Worm (Caenorhabditis elegans) whole organism, L1 larva: ENCODE measurements around the gene srh-201.

Source experiments
- C34B4.2 ChIP-seq: sonication (generic microtip); optimal IDR thresholded peaks from 2 replicates; lab custom pipeline; 2017; ENCODE audit warnings: mild to moderate bottlenecking, missing genetic modification characterization, missing compliant biosample characterization
- aha-1 ChIP-seq: fragments of 150-350 bp; optimal IDR thresholded peaks from 2 replicates; lab custom pipeline; 2014; ENCODE audit warnings: missing biosample characterization, missing genetic modification characterization
- aly-2 ChIP-seq: fragments of 150-350 bp; optimal IDR thresholded peaks from 2 replicates; lab custom pipeline; 2014; ENCODE audit warnings: missing biosample characterization, missing genetic modification characterization
- blmp-1 ChIP-seq: fragments of 150-350 bp; optimal IDR thresholded peaks from 2 replicates; lab custom pipeline; 2014; ENCODE audit warnings: missing biosample characterization, missing genetic modification characterization
- ceh-8 ChIP-seq: fragments of 200-800 bp; sonication (Bioruptor generic); optimal IDR thresholded peaks from 2 replicates; lab custom pipeline; 2018; ENCODE audit warnings: mild to moderate bottlenecking, missing genetic modification characterization, moderate library complexity, missing compliant biosample characterization
- ces-1 ChIP-seq: fragments of 150-350 bp; optimal IDR thresholded peaks from 2 replicates; lab custom pipeline; 2014; ENCODE audit warnings: missing biosample characterization, missing genetic modification reagents, missing genetic modification characterization
- dsc-1 ChIP-seq: sonication (generic microtip); optimal IDR thresholded peaks from 2 replicates; lab custom pipeline; 2016; ENCODE audit warnings: mild to moderate bottlenecking, missing genetic modification characterization, missing compliant biosample characterization
- efl-1 ChIP-seq, 4 experiments: fragments of 150-350 bp; optimal IDR thresholded peaks in 3 of 4; peaks in 1 of 4; 1 replicate in 1 of 4; 2 replicates in 3 of 4; lab custom pipeline; 2014; ENCODE audit warnings: missing biosample characterization in 2 of 4, missing genetic modification characterization in 2 of 4, missing genetic modification reagents in 2 of 4
- elt-3 ChIP-seq, 6 experiments: fragments of 150-350 bp in 1 of 6; sonication (generic microtip); optimal IDR thresholded peaks; 2 replicates each; lab custom pipeline; 2017 to 2018; ENCODE audit warnings: missing biosample characterization in 6 of 6, missing genetic modification characterization in 6 of 6, inconsistent platforms in 1 of 6
- hlh-4 ChIP-seq: sonication (generic microtip); optimal IDR thresholded peaks from 2 replicates; lab custom pipeline; 2016; ENCODE audit warnings: mild to moderate bottlenecking, missing genetic modification characterization, missing compliant biosample characterization
- irx-1 ChIP-seq: sonication (generic microtip); optimal IDR thresholded peaks from 2 replicates; lab custom pipeline; 2016; ENCODE audit warnings: missing genetic modification characterization, missing compliant biosample characterization
- jun-1 ChIP-seq: fragments of 150-350 bp; optimal IDR thresholded peaks from 2 replicates; lab custom pipeline; 2014; ENCODE audit warnings: missing biosample characterization, missing genetic modification reagents, missing genetic modification characterization
- lin-15B ChIP-seq: fragments of 150-350 bp; sonication (generic microtip); optimal IDR thresholded peaks from 3 replicates; lab custom pipeline; 2014; ENCODE audit warnings: missing biosample characterization, missing genetic modification characterization
- lin-39 ChIP-seq: fragments of 150-350 bp; optimal IDR thresholded peaks from 2 replicates; lab custom pipeline; 2014; ENCODE audit warnings: missing biosample characterization, missing genetic modification reagents, missing genetic modification characterization
- mep-1 ChIP-seq: fragments of 150-350 bp; optimal IDR thresholded peaks from 2 replicates; lab custom pipeline; 2014; ENCODE audit warnings: missing biosample characterization, missing genetic modification characterization
- nhr-11 ChIP-seq: fragments of 150-350 bp; optimal IDR thresholded peaks from 2 replicates; lab custom pipeline; 2014; ENCODE audit warnings: missing biosample characterization, missing genetic modification characterization
- nhr-76 ChIP-seq: sonication (generic microtip); optimal IDR thresholded peaks from 2 replicates; lab custom pipeline; 2017; ENCODE audit warnings: missing biosample characterization, missing genetic modification characterization
- nhr-84 ChIP-seq: sonication (generic microtip); optimal IDR thresholded peaks from 2 replicates; lab custom pipeline; 2017; ENCODE audit warnings: missing biosample characterization, missing genetic modification characterization
- nhr-85 ChIP-seq: sonication (generic microtip); peaks from one replicate; lab custom pipeline; 2016; ENCODE audit warnings: missing genetic modification characterization, inconsistent platforms, missing compliant biosample characterization
- nhr-90 ChIP-seq: sonication (generic microtip); optimal IDR thresholded peaks from 2 replicates; lab custom pipeline; 2016; ENCODE audit warnings: mild to moderate bottlenecking, missing genetic modification characterization, missing compliant biosample characterization; ENCODE audit not compliant: poor library complexity
- pax-3 ChIP-seq: fragments of 200-800 bp; sonication (Bioruptor generic); optimal IDR thresholded peaks from 2 replicates; lab custom pipeline; 2018; ENCODE audit warnings: mild to moderate bottlenecking, missing genetic modification characterization, moderate library complexity, missing compliant biosample characterization
- rnt-1 ChIP-seq: sonication (generic microtip); optimal IDR thresholded peaks from 2 replicates; lab custom pipeline; 2016; ENCODE audit warnings: mild to moderate bottlenecking, missing genetic modification characterization, moderate library complexity, missing compliant biosample characterization
- swsn-7 ChIP-seq: sonication (generic microtip); optimal IDR thresholded peaks from 2 replicates; lab custom pipeline; 2016; ENCODE audit warnings: missing genetic modification characterization, missing compliant biosample characterization
- unc-86 ChIP-seq: sonication (generic microtip); optimal IDR thresholded peaks from 2 replicates; lab custom pipeline; 2016; ENCODE audit warnings: missing genetic modification characterization, missing compliant biosample characterization
- vab-15 ChIP-seq: sonication (generic microtip); optimal IDR thresholded peaks from 2 replicates; lab custom pipeline; 2017; ENCODE audit warnings: missing genotype, mild to moderate bottlenecking, missing genetic modification characterization, missing compliant biosample characterization
- zag-1 ChIP-seq: fragments of 150-350 bp; optimal IDR thresholded peaks from 2 replicates; lab custom pipeline; 2014; ENCODE audit warnings: missing biosample characterization, missing genetic modification characterization
- ztf-11 ChIP-seq, 2 experiments: sonication (generic microtip); optimal IDR thresholded peaks; 2 replicates each; lab custom pipeline; 2016 to 2017; ENCODE audit warnings: missing genetic modification characterization in 2 of 2, missing biosample characterization in 1 of 2, missing compliant biosample characterization in 1 of 2
- ztf-4 ChIP-seq: fragments of 150-350 bp; optimal IDR thresholded peaks from 2 replicates; lab custom pipeline; 2014; ENCODE audit warnings: missing biosample characterization, missing genetic modification characterization

Gene srh-201

DNA sequence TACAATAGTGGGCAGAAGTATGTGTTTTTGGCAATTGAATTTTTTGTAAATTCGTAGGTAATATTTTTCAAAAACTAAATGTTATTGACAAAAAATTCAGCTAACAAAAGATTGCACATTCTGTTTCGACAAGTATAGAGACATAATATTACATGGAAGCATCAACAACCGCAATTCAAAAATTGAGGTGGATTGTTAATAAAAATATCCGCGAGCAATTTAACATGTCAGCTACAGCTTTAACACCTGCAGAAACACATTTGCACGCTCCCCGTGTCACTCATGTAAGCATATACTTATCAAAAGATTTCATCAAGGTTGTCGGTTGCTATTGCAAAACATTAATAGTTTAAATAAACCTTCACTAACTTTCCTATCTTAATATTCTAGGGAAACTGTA is 22.0 kb upstream of the srh-201 start, which contains the start of gene srsx-34:
TSS of gene srsx-34 (plus strand) at position 301 of the 400 bp plus-strand sequence.
- no peak for TF ChIP-seq aha-1

ce11 chrV:9033267-9033666 is 19.6 kb upstream of the srh-201 start, which contains the start of gene C25E10.4:
TSS of gene C25E10.4 (plus strand) at chrV:9033567.
- TF ChIP-seq hlh-4 (tag; lab: Kevin White, UChicago) (no peak), nhr-90 (tag; lab: Kevin White, UChicago) (no peak), efl-1 (optimal IDR thresholded peaks at IDR 0.05; lab: Kevin White, UChicago) (no peak), efl-1 (GFP tag; optimal IDR thresholded peaks at IDR 0.05 in 1 of 2; lab: Kevin White, UChicago) (peak in 1 of 2 experiments; percentile 43), blmp-1 (peak; percentile 33)

DNA sequence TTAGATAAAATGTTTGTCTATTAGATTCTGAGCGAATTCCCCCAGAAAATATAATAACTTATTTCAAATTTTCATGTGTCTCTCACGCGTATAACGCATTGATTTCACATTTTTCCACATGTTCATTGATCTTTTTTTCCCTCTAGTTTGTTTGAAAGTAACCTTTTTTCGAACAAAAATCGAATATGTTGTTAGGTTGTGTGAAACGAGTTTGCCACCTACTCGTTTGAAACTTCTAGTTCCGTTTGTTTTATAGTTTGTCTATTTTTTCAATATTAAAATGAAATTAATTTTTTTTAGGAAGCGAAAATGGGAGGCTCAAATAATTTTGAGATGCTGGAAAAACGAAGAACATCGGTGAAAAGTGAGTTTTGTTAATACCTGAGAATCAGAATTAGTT is 16.6 kb upstream of the srh-201 start, which contains the start of gene C25E10.5:
TSS of gene C25E10.5 (plus strand) at position 301 of the 400 bp plus-strand sequence.
- TF ChIP-seq efl-1 (optimal IDR thresholded peaks at IDR 0.05; lab: Kevin White, UChicago): no peak
- peak in 1 of 2 experiments; percentile 40 for TF ChIP-seq efl-1 (GFP tag; optimal IDR thresholded peaks at IDR 0.05 in 1 of 2; lab: Kevin White, UChicago)
- no peak for TF ChIP-seq nhr-90 (tag; lab: Kevin White, UChicago)
- TF ChIP-seq, all 84 proteins: peak for 1

DNA sequence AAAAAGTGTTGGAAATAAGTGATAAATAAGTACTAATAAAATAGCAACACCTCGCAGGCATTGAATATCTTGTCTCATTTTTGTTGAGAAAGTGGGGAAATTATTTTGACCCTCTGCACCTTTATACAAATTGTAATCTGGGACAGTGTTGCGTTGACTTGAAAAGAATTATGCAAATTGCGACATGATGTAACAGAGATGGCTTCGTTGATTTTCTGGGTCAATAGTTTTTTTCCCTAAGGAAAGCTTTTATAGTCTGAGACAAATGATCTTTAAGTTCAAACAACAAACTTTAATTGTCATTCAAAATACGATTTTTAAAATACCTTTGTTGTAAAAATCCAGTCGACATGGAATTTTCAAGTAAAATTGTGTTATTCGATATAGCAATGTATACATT is 11.0 kb upstream of the srh-201 start, which contains the start of gene bus-1:
TSS of gene bus-1 (minus strand) at position 101 of the 400 bp plus-strand sequence.
- TF ChIP-seq blmp-1 (no peak), irx-1 (tag; lab: Kevin White, UChicago) (no peak), zag-1 (tag; lab: Kevin White, UChicago) (no peak), ceh-8 (GFP tag; lab: Kevin White, UChicago) (no peak), jun-1 (tag; lab: Kevin White, UChicago) (no peak), mep-1 (no peak), ztf-4 (no peak), unc-86 (tag; lab: Kevin White, UChicago) (no peak), lin-39 (no peak), nhr-84 (tag; lab: Kevin White, UChicago) (no peak), nhr-76 (tag; lab: Kevin White, UChicago) (no peak), C34B4.2 (tag; lab: Kevin White, UChicago) (no peak), ces-1 (GFP tag; lab: Kevin White, UChicago) (no peak), aly-2 (tag; lab: Kevin White, UChicago) (no peak), ztf-11 (tag; optimal IDR thresholded peaks at IDR 0.05; lab: Kevin White, UChicago) (no peak), nhr-85 (no peak), dsc-1 (tag; lab: Kevin White, UChicago) (no peak), rnt-1 (tag; lab: Kevin White, UChicago) (no peak), vab-15 (tag; lab: Kevin White, UChicago) (no peak), lin-15B (no peak)

ce11 chrV:9022078-9022477 is 8.4 kb upstream of the srh-201 start, which contains the start of gene oac-41:
TSS of gene oac-41 (minus strand) at chrV:9022178.
- TF ChIP-seq elt-3 (tag; optimal IDR thresholded peaks at IDR 0.05; lab: Kevin White, UChicago) (no peak), pax-3 (tag; lab: Kevin White, UChicago) (no peak)

DNA sequence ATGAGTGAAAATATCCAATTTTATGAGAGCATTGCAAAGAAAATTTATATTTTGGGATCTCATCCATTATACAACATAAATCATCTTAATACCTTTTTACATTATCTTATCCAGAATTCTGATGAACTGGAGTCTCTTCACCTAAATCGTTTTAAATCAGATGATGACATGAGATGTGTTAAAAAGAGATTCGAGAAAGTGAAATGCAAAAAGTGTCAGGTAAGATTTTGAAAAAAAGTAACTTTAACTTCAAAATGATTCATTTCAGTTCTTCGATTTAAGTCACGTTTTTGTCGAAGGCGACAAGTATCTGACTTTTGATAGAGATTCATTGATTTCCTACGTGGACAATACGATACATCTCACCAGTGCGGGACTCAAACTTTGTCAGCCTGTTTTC is 5.2 kb upstream of the srh-201 start:
- TF ChIP-seq C34B4.2 (tag; lab: Kevin White, UChicago): no peak
- TF ChIP-seq elt-3 (tag; optimal IDR thresholded peaks at IDR 0.05; lab: Kevin White, UChicago): no peak
- TF ChIP-seq swsn-7: no peak
- TF ChIP-seq nhr-76 (tag; lab: Kevin White, UChicago): no peak

ce11 chrV:9016479-9016878 is 2.8 kb upstream of the srh-201 start, which contains the start of gene oac-40:
TSS of gene oac-40 (plus strand) at chrV:9016779.
- no peak for TF ChIP-seq irx-1 (tag; lab: Kevin White, UChicago)
- no peak for TF ChIP-seq nhr-11 (tag; lab: Kevin White, UChicago)
